Worm (Caenorhabditis elegans): ENCODE measurements around the gene F07C6.3.

F07C6.3 gene

ce11 chrIV:12786996-12787395, 2.0 kb upstream of the F07C6.3 start:
- TF ChIP-seq snu-23 (GFP tag; optimal IDR thresholded peaks at IDR 0.05) (peak; percentile 0), elt-2 (tag; optimal IDR thresholded peaks at IDR 0.05) (peak; percentile 10), nhr-71 (tag; optimal IDR thresholded peaks at IDR 0.05) (peak; percentile 21), snpc-4 (tag; optimal IDR thresholded peaks at IDR 0.05) (peak; percentile 77), nhr-90 (tag; optimal IDR thresholded peaks at IDR 0.05; ENCODE audit: poor library complexity) (peak; percentile 45), nhr-85 (tag) (peak; percentile 50), nhr-47 (tag; optimal IDR thresholded peaks at IDR 0.05) (peak; percentile 33), efl-1 (optimal IDR thresholded peaks at IDR 0.05) (peak in 1 of 2 experiments; percentile 1), efl-1 (GFP tag; optimal IDR thresholded peaks at IDR 0.05 in 1 of 2) (peak in 1 of 2 experiments; percentile 32), nhr-19 (GFP tag; conservative IDR thresholded peaks at IDR 0.05) (peak; percentile 29; the same call in 1 of the 2 replicates)

- TF ChIP-seq xbp-1 (tag; optimal IDR thresholded peaks at IDR 0.05) (no peak), fkh-10 (GFP tag; optimal IDR thresholded peaks at IDR 0.05) (no peak), irx-1 (tag; optimal IDR thresholded peaks at IDR 0.05) (no peak), vab-15 (tag; optimal IDR thresholded peaks at IDR 0.05) (no peak), ces-1 (GFP tag; optimal IDR thresholded peaks at IDR 0.05) (no peak), mab-9 (GFP tag; IDR thresholded peaks at IDR 0.05) (no peak), efl-3 (GFP tag; optimal IDR thresholded peaks at IDR 0.05) (no peak), efl-1 (optimal IDR thresholded peaks at IDR 0.05) (no peak), efl-1 (GFP tag; optimal IDR thresholded peaks at IDR 0.05 in 1 of 2) (no peak)
Observed at ce11 chrIV:12790871-12791270, 1.8 kb downstream of the F07C6.3 start, which contains the start of gene F07C6.2. Gene F07C6.2 (plus strand): TSS chrIV:12791171.

- TF ChIP-seq grh-1 (GFP tag; IDR thresholded peaks at IDR 0.05) (no peak), nhr-84 (tag; optimal IDR thresholded peaks at IDR 0.05) (no peak), Y116A8C.19 (tag; optimal IDR thresholded peaks at IDR 0.05; ENCODE audit: borderline replicate concordance) (no peak), fkh-10 (GFP tag; optimal IDR thresholded peaks at IDR 0.05) (no peak), tlp-1 (tag; optimal IDR thresholded peaks at IDR 0.05) (no peak), nhr-12 (tag; optimal IDR thresholded peaks at IDR 0.05) (no peak)
Observed at ce11 chrIV:12792494-12792893, 3.5 kb downstream of the F07C6.3 start, which contains the start of gene F07C6.6. Gene F07C6.6 (plus strand): TSS chrIV:12792794.

DNA sequence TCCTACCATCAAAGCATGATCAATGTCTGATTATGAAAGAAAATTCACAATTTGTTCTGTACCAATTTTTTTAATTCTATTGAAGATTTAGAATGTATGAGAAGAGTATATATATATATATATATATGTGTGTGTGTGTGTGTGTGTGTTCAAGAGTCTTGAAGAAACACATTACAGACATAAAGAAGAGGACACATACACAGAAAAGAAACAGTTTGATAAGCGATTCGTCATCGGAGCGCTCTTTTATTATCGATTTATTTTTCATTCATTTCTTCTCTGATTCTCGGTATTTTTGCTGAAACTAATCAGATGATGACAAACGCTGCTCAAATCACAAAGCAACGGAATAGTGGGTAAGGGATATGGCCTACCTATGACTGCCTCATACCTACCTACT, 4.6 kb downstream of the F07C6.3 start, which contains the start of gene pin-2:
pin-2 (plus strand) TSS at position 227 of the 400 bp plus-strand sequence.
- TF ChIP-seq lsy-2 (tag; optimal IDR thresholded peaks at IDR 0.05): no peak
- TF ChIP-seq zag-1 (tag; optimal IDR thresholded peaks at IDR 0.05): no peak
- no peak for TF ChIP-seq isw-1 (GFP tag; IDR thresholded peaks at IDR 0.05)
- TF ChIP-seq fkh-4 (tag; optimal IDR thresholded peaks at IDR 0.05; ENCODE audit: borderline replicate concordance): no peak
- no peak for TF ChIP-seq unc-130 (tag; optimal IDR thresholded peaks at IDR 0.05)
- no peak for TF ChIP-seq grh-1 (GFP tag; IDR thresholded peaks at IDR 0.05)
- no peak for TF ChIP-seq pqm-1 (tag; optimal IDR thresholded peaks at IDR 0.05)
- no peak for TF ChIP-seq lin-35 (GFP tag; optimal IDR thresholded peaks at IDR 0.05)
- TF ChIP-seq egl-13 (tag; optimal IDR thresholded peaks at IDR 0.05): no peak
- no peak for TF ChIP-seq nhr-71 (tag; optimal IDR thresholded peaks at IDR 0.05)
- no peak for TF ChIP-seq fkh-8 (tag; optimal IDR thresholded peaks at IDR 0.05)
- TF ChIP-seq mdl-1 (tag; optimal IDR thresholded peaks at IDR 0.05): no peak
- TF ChIP-seq jun-1 (tag; optimal IDR thresholded peaks at IDR 0.05): no peak
- no peak for TF ChIP-seq alr-1 (tag; optimal IDR thresholded peaks at IDR 0.05; ENCODE audit: borderline replicate concordance)
- no peak for TF ChIP-seq ets-5 (GFP tag; IDR thresholded peaks at IDR 0.05)
- TF ChIP-seq nhr-77 (tag; optimal IDR thresholded peaks at IDR 0.05): no peak
- TF ChIP-seq vab-15 (tag; optimal IDR thresholded peaks at IDR 0.05): no peak
